Worm (Caenorhabditis elegans) whole organism, L3 larva: ENCODE measurements around the gene EEED8.2.

Experiments used
- R02D3.7 ChIP-seq: fragments of 150-350 bp; optimal IDR thresholded peaks from 2 replicates; lab custom pipeline; 2014; ENCODE audit warnings: missing biosample characterization, missing genetic modification characterization
- ZK546.5 ChIP-seq: sonication (generic microtip); optimal IDR thresholded peaks from 2 replicates; lab custom pipeline; 2017; ENCODE audit warnings: missing biosample characterization, missing genetic modification characterization
- aly-2 ChIP-seq: fragments of 150-350 bp; optimal IDR thresholded peaks from 2 replicates; lab custom pipeline; 2014; ENCODE audit warnings: missing biosample characterization, missing genetic modification characterization
- ama-1 ChIP-seq: fragments of 150-350 bp; optimal IDR thresholded peaks from 2 replicates; lab custom pipeline; 2018
- ceh-16 ChIP-seq: sonication (generic microtip); optimal IDR thresholded peaks from 2 replicates; lab custom pipeline; 2017; ENCODE audit warnings: missing biosample characterization, missing genetic modification characterization
- ceh-9 ChIP-seq: sonication (generic microtip); optimal IDR thresholded peaks from 2 replicates; lab custom pipeline; 2018; ENCODE audit warnings: missing biosample characterization, missing genetic modification characterization
- daf-12 ChIP-seq: fragments of 150-350 bp; optimal IDR thresholded peaks from 2 replicates; lab custom pipeline; 2014; ENCODE audit warnings: missing biosample characterization, missing genetic modification reagents, missing genetic modification characterization
- egl-27 ChIP-seq: sonication (generic microtip); optimal IDR thresholded peaks from 4 replicates; lab custom pipeline; 2017; ENCODE audit warnings: missing biosample characterization, missing genetic modification reagents, missing genetic modification characterization
- egl-5 ChIP-seq: fragments of 150-350 bp; optimal IDR thresholded peaks from 2 replicates; lab custom pipeline; 2017; ENCODE audit warnings: missing biosample characterization, missing genetic modification reagents, missing genetic modification characterization, inconsistent platforms
- elt-1 ChIP-seq: fragments of 150-350 bp; optimal IDR thresholded peaks from 2 replicates; lab custom pipeline; 2014; ENCODE audit warnings: missing biosample characterization, missing genetic modification characterization
- elt-2 ChIP-seq: sonication (generic microtip); optimal IDR thresholded peaks from 2 replicates; lab custom pipeline; 2016; ENCODE audit warnings: missing genetic modification reagents, mild to moderate bottlenecking, missing genetic modification characterization, missing compliant biosample characterization
- eor-1 ChIP-seq, 2 experiments: fragments of 150-350 bp; optimal IDR thresholded peaks; 2 replicates each; lab custom pipeline; 2014 to 2018; ENCODE audit warnings: missing biosample characterization in 2 of 2, missing genetic modification characterization in 2 of 2
- fkh-10 ChIP-seq: sonication (generic microtip); optimal IDR thresholded peaks from 2 replicates; lab custom pipeline; 2017; ENCODE audit warnings: missing biosample characterization, missing genetic modification reagents, missing genetic modification characterization
- fos-1 ChIP-seq: fragments of 150-350 bp; optimal IDR thresholded peaks from 2 replicates; lab custom pipeline; 2014; ENCODE audit warnings: missing biosample characterization, missing genetic modification characterization
- hmg-11 ChIP-seq: sonication (generic microtip); optimal IDR thresholded peaks from 2 replicates; lab custom pipeline; 2016; ENCODE audit warnings: missing genetic modification characterization, missing compliant biosample characterization
- jun-1 ChIP-seq: fragments of 150-350 bp; optimal IDR thresholded peaks from 2 replicates; lab custom pipeline; 2014; ENCODE audit warnings: missing biosample characterization, missing genetic modification reagents, missing genetic modification characterization
- lin-39 ChIP-seq: fragments of 150-350 bp; optimal IDR thresholded peaks from 2 replicates; lab custom pipeline; 2018; ENCODE audit warnings: missing biosample characterization, missing genetic modification reagents, missing genetic modification characterization
- lsy-12 ChIP-seq: sonication (generic microtip); optimal IDR thresholded peaks from 2 replicates; lab custom pipeline; 2016; ENCODE audit warnings: mild to moderate bottlenecking, missing genetic modification characterization, missing compliant biosample characterization
- mdl-1 ChIP-seq: fragments of 150-350 bp; optimal IDR thresholded peaks from 2 replicates; lab custom pipeline; 2014; ENCODE audit warnings: missing biosample characterization, missing genetic modification characterization
- mml-1 ChIP-seq: fragments of 150-350 bp; sonication (generic microtip); optimal IDR thresholded peaks from 3 replicates; lab custom pipeline; 2014; ENCODE audit warnings: missing biosample characterization, missing genetic modification characterization
- nhr-11 ChIP-seq: fragments of 150-350 bp; optimal IDR thresholded peaks from 2 replicates; lab custom pipeline; 2014; ENCODE audit warnings: missing biosample characterization, missing genetic modification characterization
- nhr-12 ChIP-seq: fragments of 150-350 bp; optimal IDR thresholded peaks from 2 replicates; lab custom pipeline; 2014; ENCODE audit warnings: missing biosample characterization, missing genetic modification characterization
- nhr-23 ChIP-seq: fragments of 150-350 bp; optimal IDR thresholded peaks from 2 replicates; lab custom pipeline; 2014; ENCODE audit warnings: missing biosample characterization, missing genetic modification reagents, missing genetic modification characterization
- nhr-237 ChIP-seq: fragments of 150-350 bp; optimal IDR thresholded peaks from 2 replicates; lab custom pipeline; 2014; ENCODE audit warnings: missing biosample characterization, missing genetic modification characterization
- nhr-25 ChIP-seq: sonication (generic microtip); optimal IDR thresholded peaks from 2 replicates; lab custom pipeline; 2017; ENCODE audit warnings: missing biosample characterization, missing genetic modification characterization
- nhr-28 ChIP-seq: fragments of 150-350 bp; optimal IDR thresholded peaks from 2 replicates; lab custom pipeline; 2014; ENCODE audit warnings: missing biosample characterization, missing genetic modification characterization
- nhr-43 ChIP-seq: sonication (generic microtip); optimal IDR thresholded peaks from 2 replicates; lab custom pipeline; 2016; ENCODE audit warnings: mild to moderate bottlenecking, missing genetic modification characterization, missing compliant biosample characterization; ENCODE audit not compliant: poor library complexity, severe bottlenecking
- nhr-67 ChIP-seq: fragments of 150-350 bp; optimal IDR thresholded peaks from 2 replicates; lab custom pipeline; 2014; ENCODE audit warnings: missing biosample characterization, missing genetic modification characterization
- nhr-77 ChIP-seq: fragments of 150-350 bp; optimal IDR thresholded peaks from 2 replicates; lab custom pipeline; 2014; ENCODE audit warnings: missing biosample characterization, missing genetic modification characterization
- pha-4 ChIP-seq: fragments of 150-350 bp; optimal IDR thresholded peaks from 2 replicates; lab custom pipeline; 2014; ENCODE audit warnings: missing biosample characterization, missing genetic modification reagents, missing genetic modification characterization
- pqm-1 ChIP-seq: fragments of 150-350 bp; optimal IDR thresholded peaks from 2 replicates; lab custom pipeline; 2017; ENCODE audit warnings: missing biosample characterization, missing genetic modification characterization, inconsistent platforms
- sea-2 ChIP-seq: fragments of 150-350 bp; sonication (generic microtip); optimal IDR thresholded peaks from 4 replicates; lab custom pipeline; 2014; ENCODE audit warnings: missing biosample characterization, missing genetic modification reagents, missing genetic modification characterization
- skn-1 ChIP-seq: fragments of 150-350 bp; optimal IDR thresholded peaks from 2 replicates; lab custom pipeline; 2014; ENCODE audit warnings: missing biosample characterization, missing genetic modification characterization
- snpc-4 ChIP-seq: fragments of 150-350 bp; optimal IDR thresholded peaks from 2 replicates; lab custom pipeline; 2014; ENCODE audit warnings: missing biosample characterization, missing genetic modification characterization
- tbx-2 ChIP-seq: sonication (generic microtip); optimal IDR thresholded peaks from 2 replicates; lab custom pipeline; 2016; ENCODE audit warnings: mild to moderate bottlenecking, missing genetic modification characterization, missing compliant biosample characterization
- unc-39 ChIP-seq: sonication (generic microtip); optimal IDR thresholded peaks from 4 replicates; lab custom pipeline; 2017; ENCODE audit warnings: missing biosample characterization, missing genetic modification characterization
- zag-1 ChIP-seq: fragments of 150-350 bp; optimal IDR thresholded peaks from 2 replicates; lab custom pipeline; 2014; ENCODE audit warnings: missing biosample characterization, missing genetic modification characterization
- ztf-11 ChIP-seq: fragments of 150-350 bp; optimal IDR thresholded peaks from 2 replicates; lab custom pipeline; 2014; ENCODE audit warnings: missing biosample characterization, missing genetic modification characterization

Gene EEED8.2

ce11 chrII:5379614-5380077 lies 36.9 kb upstream of the EEED8.2 start, which contains the start of gene pkc-3 (continued):
- TF ChIP-seq ztf-11 (tag; lab: Kevin White, UChicago) (no peak), elt-1 (tag; lab: Kevin White, UChicago) (no peak), nhr-67 (tag; lab: Kevin White, UChicago) (no peak), nhr-28 (no peak), ceh-9 (no peak), sea-2 (GFP tag; lab: Kevin White, UChicago) (no peak), pqm-1 (tag; lab: Kevin White, UChicago) (peak; percentile 50), nhr-12 (tag; lab: Kevin White, UChicago) (no peak), pha-4 (tag; lab: Kevin White, UChicago) (peak; percentile 94), ZK546.5 (no peak), nhr-77 (no peak), mdl-1 (tag; lab: Kevin White, UChicago) (no peak), hmg-11 (tag; lab: Kevin White, UChicago) (peak; percentile 81), nhr-43 (peak; percentile 51)

- TF ChIP-seq fos-1 (no peak), ztf-11 (tag; lab: Kevin White, UChicago) (no peak), egl-27 (tag; lab: Kevin White, UChicago) (no peak), nhr-23 (tag; lab: Kevin White, UChicago) (peak; percentile 0), nhr-43 (peak; percentile 8), ceh-16 (tag; lab: Kevin White, UChicago) (no peak), pha-4 (tag; lab: Kevin White, UChicago) (no peak), nhr-25 (tag; lab: Kevin White, UChicago) (no peak), mml-1 (tag; lab: Kevin White, UChicago) (no peak), aly-2 (tag; lab: Kevin White, UChicago) (no peak), nhr-12 (tag; lab: Kevin White, UChicago) (no peak), snpc-4 (tag; lab: Kevin White, UChicago) (no peak), nhr-67 (tag; lab: Kevin White, UChicago) (no peak), nhr-77 (no peak)
Observed at ce11 chrII:5384282-5384681, 32.2 kb upstream of the EEED8.2 start.

- TF ChIP-seq unc-39 (tag; lab: Kevin White, UChicago) (no peak), jun-1 (tag; lab: Kevin White, UChicago) (no peak), ama-1 (lab: Kevin White, UChicago) (no peak), fos-1 (no peak), egl-5 (tag; lab: Kevin White, UChicago) (no peak), fkh-10 (GFP tag; lab: Kevin White, UChicago) (no peak), nhr-28 (no peak), elt-2 (tag; lab: Kevin White, UChicago) (peak; percentile 3)
Observed at ce11 chrII:5387217-5387616, 29.3 kb upstream of the EEED8.2 start, which contains the start of gene ccpp-6. Gene ccpp-6 (minus strand): TSS chrII:5387317.

- TF ChIP-seq zag-1 (tag; lab: Kevin White, UChicago) (no peak), ZK546.5 (no peak), nhr-28 (no peak), ceh-9 (no peak), R02D3.7 (no peak), elt-1 (tag; lab: Kevin White, UChicago) (no peak), snpc-4 (tag; lab: Kevin White, UChicago) (no peak), daf-12 (tag; lab: Kevin White, UChicago) (no peak), tbx-2 (tag; lab: Kevin White, UChicago) (no peak), nhr-11 (tag; lab: Kevin White, UChicago) (no peak), pqm-1 (tag; lab: Kevin White, UChicago) (no peak), nhr-23 (tag; lab: Kevin White, UChicago) (no peak), eor-1 (tag; optimal IDR thresholded peaks at IDR 0.05; lab: Kevin White, UChicago) (no peak), pha-4 (tag; lab: Kevin White, UChicago) (no peak), jun-1 (tag; lab: Kevin White, UChicago) (no peak), nhr-237 (tag; lab: Kevin White, UChicago) (no peak), skn-1 (no peak), lsy-12 (tag; lab: Kevin White, UChicago) (no peak), lin-39 (tag; lab: Kevin White, UChicago) (no peak)
Observed at ce11 chrII:5388786-5389421, 27.6 kb upstream of the EEED8.2 start, which contains the start of gene rsp-4. Gene rsp-4 (minus strand): TSS chrII:5388836.
